Worm (Caenorhabditis elegans) whole organism, young adult: ENCODE data around the gene F56C9.3.

ENCODE experiments used
- D2030.7 ChIP-seq: fragments of 200-800 bp; sonication (Bioruptor generic); IDR thresholded peaks from 2 replicates; pipeline ENCODE4 v1.3.6; 2022; ENCODE audit warnings: missing genetic modification reagents, missing genetic modification characterization, missing compliant biosample characterization
- F23B12.7 ChIP-seq: sonication (generic microtip); optimal IDR thresholded peaks from 2 replicates; lab custom pipeline; 2017; ENCODE audit warnings: missing genetic modification characterization, mild to moderate bottlenecking, missing compliant biosample characterization, antibody characterized with exemption, moderate library complexity; ENCODE audit not compliant: insufficient read depth
- F37B4.10 ChIP-seq: fragments of 200-800 bp; sonication (Bioruptor generic); IDR thresholded peaks from 2 replicates; pipeline ENCODE4 v1.3.6; 2022; ENCODE audit warnings: missing genetic modification characterization, missing compliant biosample characterization
- F55B11.4 ChIP-seq: sonication (generic microtip); optimal IDR thresholded peaks from 2 replicates; lab custom pipeline; 2016; ENCODE audit warnings: missing compliant biosample characterization, missing genetic modification characterization, borderline replicate concordance; ENCODE audit not compliant: insufficient read depth
- F57A8.1 ChIP-seq: fragments of 200-800 bp; sonication (Bioruptor generic); optimal IDR thresholded peaks from 2 replicates; lab custom pipeline; 2018; ENCODE audit warnings: mild to moderate bottlenecking, missing genetic modification characterization, moderate library complexity, missing compliant biosample characterization
- Y67H2A.10 ChIP-seq: fragments of 200-800 bp; sonication (Bioruptor generic); conservative IDR thresholded peaks from 2 replicates; pipeline ENCODE4 v1.3.6; 2022; ENCODE audit warnings: missing genetic modification reagents, missing genetic modification characterization, missing compliant biosample characterization
- Y95B8A.8 ChIP-seq: fragments of 200-800 bp; sonication (Bioruptor generic); IDR thresholded peaks from 2 replicates; pipeline ENCODE4 v1.3.6; 2022; ENCODE audit warnings: missing genetic modification reagents, missing genetic modification characterization, missing compliant biosample characterization
- ama-1 ChIP-seq, 3 experiments: fragments of 150-350 bp in 1 of 3; sonication (generic microtip) in 2 of 3; optimal IDR thresholded peaks; 2 replicates each; lab custom pipeline; 2014 to 2018; ENCODE audit warnings: missing biosample characterization in 2 of 3, missing genetic modification characterization in 2 of 3, missing genetic modification reagents in 2 of 3
- aptf-2 ChIP-seq: fragments of 200-800 bp; sonication (Bioruptor generic); conservative IDR thresholded peaks from 2 replicates; pipeline ENCODE4 v1.3.6; 2022; ENCODE audit warnings: missing genetic modification reagents, missing genetic modification characterization, missing compliant biosample characterization
- attf-3 ChIP-seq: fragments of 200-800 bp; sonication (Bioruptor generic); conservative IDR thresholded peaks from 2 replicates; pipeline ENCODE4 v1.3.6; 2022; ENCODE audit warnings: missing genetic modification reagents, missing genetic modification characterization, missing compliant biosample characterization
- cebp-1 ChIP-seq, 2 experiments: fragments of 200-800 bp in 1 of 2; sonication (Bioruptor generic) in 1 of 2; sonication (generic microtip) in 1 of 2; IDR thresholded peaks in 1 of 2; optimal IDR thresholded peaks in 1 of 2; 2 replicates each; pipeline versions ENCODE4 v1.3.6 to Lab custom; 2017 to 2022; ENCODE audit warnings: missing compliant biosample characterization in 2 of 2, missing genetic modification characterization in 2 of 2, mild to moderate bottlenecking in 1 of 2, missing genetic modification reagents in 1 of 2, moderate library complexity in 1 of 2
- cebp-2 ChIP-seq: fragments of 200-800 bp; sonication (Bioruptor generic); IDR thresholded peaks from 2 replicates; pipeline ENCODE4 v1.3.6; 2022; ENCODE audit warnings: missing genetic modification characterization, missing compliant biosample characterization
- ceh-91 ChIP-seq: fragments of 200-800 bp; sonication (Bioruptor generic); IDR thresholded peaks from 2 replicates; pipeline ENCODE4 v1.3.6; 2022; ENCODE audit warnings: missing genetic modification reagents, missing genetic modification characterization, missing compliant biosample characterization
- chd-7 ChIP-seq: sonication (generic microtip); optimal IDR thresholded peaks from 2 replicates; lab custom pipeline; 2016; ENCODE audit warnings: mild to moderate bottlenecking, missing genetic modification characterization, moderate library complexity, missing compliant biosample characterization
- dox-1 ChIP-seq: fragments of 200-800 bp; sonication (Bioruptor generic); IDR thresholded peaks from 2 replicates; pipeline ENCODE4 v1.3.6; 2022; ENCODE audit warnings: missing genetic modification reagents, missing genetic modification characterization, missing compliant biosample characterization
- dpff-1 ChIP-seq: sonication (generic microtip); optimal IDR thresholded peaks from 2 replicates; lab custom pipeline; 2017; ENCODE audit warnings: mild to moderate bottlenecking, missing genetic modification characterization, missing compliant biosample characterization
- dpl-1 ChIP-seq: fragments of 150-350 bp; optimal IDR thresholded peaks from 2 replicates; lab custom pipeline; 2014; ENCODE audit warnings: missing biosample characterization, missing genetic modification reagents, missing genetic modification characterization
- egl-18 ChIP-seq: fragments of 200-800 bp; sonication (Bioruptor generic); IDR thresholded peaks from 2 replicates; pipeline ENCODE4 v1.3.6; 2022; ENCODE audit warnings: missing genetic modification reagents, missing genetic modification characterization, missing compliant biosample characterization
- egrh-3 ChIP-seq: fragments of 200-800 bp; sonication (Bioruptor generic); IDR thresholded peaks from 2 replicates; pipeline ENCODE4 v1.3.6; 2022; ENCODE audit warnings: missing genetic modification reagents, missing genetic modification characterization, missing compliant biosample characterization
- ets-4 ChIP-seq: fragments of 200-800 bp; sonication (Bioruptor generic); optimal IDR thresholded peaks from 2 replicates; lab custom pipeline; 2018; ENCODE audit warnings: mild to moderate bottlenecking, missing genetic modification characterization, missing compliant biosample characterization
- fkh-3 ChIP-seq: sonication (generic microtip); optimal IDR thresholded peaks from 2 replicates; lab custom pipeline; 2016; ENCODE audit warnings: mild to moderate bottlenecking, missing genetic modification characterization, missing compliant biosample characterization
- hmg-1.2 ChIP-seq: fragments of 200-800 bp; sonication (Bioruptor generic); IDR thresholded peaks from 2 replicates; pipeline ENCODE4 v1.3.6; 2022; ENCODE audit warnings: missing genetic modification reagents, missing genetic modification characterization, missing compliant biosample characterization
- lag-1 ChIP-seq: fragments of 200-800 bp; sonication (Bioruptor generic); IDR thresholded peaks from 2 replicates; pipeline ENCODE4 v1.3.6; 2022; ENCODE audit warnings: missing genetic modification reagents, missing genetic modification characterization, missing compliant biosample characterization
- lin-26 ChIP-seq: fragments of 200-800 bp; sonication (Bioruptor generic); IDR thresholded peaks from 2 replicates; pipeline ENCODE4 v1.3.6; 2022; ENCODE audit warnings: missing genetic modification reagents, missing genetic modification characterization, missing compliant biosample characterization
- lin-40 ChIP-seq: sonication (generic microtip); optimal IDR thresholded peaks from 2 replicates; lab custom pipeline; 2016; ENCODE audit warnings: missing genetic modification characterization, mild to moderate bottlenecking, missing compliant biosample characterization, missing genotype, missing genetic modification reagents
- lin-54 ChIP-seq: fragments of 200-800 bp; sonication (Bioruptor generic); optimal IDR thresholded peaks from 2 replicates; lab custom pipeline; 2018; ENCODE audit warnings: mild to moderate bottlenecking, missing genetic modification characterization, missing compliant biosample characterization
- lir-1 ChIP-seq: fragments of 200-800 bp; sonication (Bioruptor generic); conservative IDR thresholded peaks from 2 replicates; pipeline ENCODE4 v1.3.6; 2022; ENCODE audit warnings: missing genetic modification reagents, missing genetic modification characterization, missing compliant biosample characterization
- lsy-27 ChIP-seq: sonication (generic microtip); optimal IDR thresholded peaks from 2 replicates; lab custom pipeline; 2017; ENCODE audit warnings: missing genetic modification characterization, mild to moderate bottlenecking, missing compliant biosample characterization, antibody characterized with exemption, missing genotype, borderline replicate concordance; ENCODE audit not compliant: insufficient read depth
- madf-3 ChIP-seq: fragments of 200-800 bp; sonication (Bioruptor generic); IDR thresholded peaks from 2 replicates; pipeline ENCODE4 v1.3.6; 2022; ENCODE audit warnings: missing genetic modification reagents, missing genetic modification characterization, missing compliant biosample characterization
- madf-6 ChIP-seq: fragments of 200-800 bp; sonication (Bioruptor generic); IDR thresholded peaks from 2 replicates; pipeline ENCODE4 v1.3.6; 2022; ENCODE audit warnings: missing genetic modification reagents, missing genetic modification characterization, missing compliant biosample characterization
- madf-8 ChIP-seq: fragments of 200-800 bp; sonication (Bioruptor generic); conservative IDR thresholded peaks from 2 replicates; pipeline ENCODE4 v1.3.6; 2022; ENCODE audit warnings: missing genetic modification reagents, missing genetic modification characterization, missing compliant biosample characterization
- mcd-1 ChIP-seq: fragments of 200-800 bp; sonication (Bioruptor generic); IDR thresholded peaks from 2 replicates; pipeline ENCODE4 v1.3.6; 2022; ENCODE audit warnings: missing genetic modification reagents, missing genetic modification characterization, missing compliant biosample characterization
- nhr-179 ChIP-seq: sonication (generic microtip); optimal IDR thresholded peaks from 2 replicates; lab custom pipeline; 2016; ENCODE audit warnings: mild to moderate bottlenecking, missing genetic modification characterization, missing compliant biosample characterization
- nhr-90 ChIP-seq: sonication (generic microtip); optimal IDR thresholded peaks from 2 replicates; lab custom pipeline; 2016; ENCODE audit warnings: missing genotype, mild to moderate bottlenecking, missing genetic modification characterization, missing compliant biosample characterization
- pbrm-1 ChIP-seq: fragments of 200-800 bp; sonication (Bioruptor generic); IDR thresholded peaks from 2 replicates; pipeline ENCODE4 v1.3.6; 2022; ENCODE audit warnings: missing genetic modification reagents, missing genetic modification characterization, missing compliant biosample characterization
- repo-1 ChIP-seq: sonication (generic microtip); optimal IDR thresholded peaks from 2 replicates; lab custom pipeline; 2017; ENCODE audit warnings: mild to moderate bottlenecking, missing genetic modification characterization, missing compliant biosample characterization
- sdz-38 ChIP-seq: sonication (generic microtip); optimal IDR thresholded peaks from 2 replicates; lab custom pipeline; 2016; ENCODE audit warnings: missing genotype, missing genetic modification characterization, missing compliant biosample characterization
- snpc-3.4 ChIP-seq: sonication (generic microtip); optimal IDR thresholded peaks from 2 replicates; lab custom pipeline; 2017; ENCODE audit warnings: missing genetic modification characterization, mild to moderate bottlenecking, missing compliant biosample characterization, antibody characterized with exemption, moderate library complexity, missing genotype, missing genetic modification reagents
- tbp1 ChIP-seq: fragments of 200-800 bp; sonication (Bioruptor generic); optimal IDR thresholded peaks from 2 replicates; lab custom pipeline; 2018; ENCODE audit warnings: mild to moderate bottlenecking, missing genetic modification characterization, missing compliant biosample characterization
- tbx-9 ChIP-seq: sonication (generic microtip); optimal IDR thresholded peaks from 2 replicates; lab custom pipeline; 2016; ENCODE audit warnings: borderline replicate concordance, missing genetic modification characterization, inconsistent platforms, missing compliant biosample characterization
- unc-130 ChIP-seq: sonication (generic microtip); optimal IDR thresholded peaks from 2 replicates; lab custom pipeline; 2016; ENCODE audit warnings: missing genetic modification reagents, missing genetic modification characterization, missing compliant biosample characterization
- xnd-1 ChIP-seq: sonication (generic microtip); optimal IDR thresholded peaks from 2 replicates; lab custom pipeline; 2016; ENCODE audit warnings: missing genotype, missing genetic modification reagents, missing genetic modification characterization, missing compliant biosample characterization
- ztf-18 ChIP-seq: sonication (generic microtip); optimal IDR thresholded peaks from 2 replicates; lab custom pipeline; 2016; ENCODE audit warnings: missing genotype, mild to moderate bottlenecking, missing genetic modification characterization, missing compliant biosample characterization

The F56C9.3 gene

ce11 chrIII:7336214-7336613 is 25.1 kb downstream of the F56C9.3 start, which contains the start of gene gsp-2 (continued):
- TF ChIP-seq hmg-1.2 (GFP tag; lab: Robert Waterston, UW) (peak; percentile 47; the same call in 1 of the 2 replicates), tbp1 (GFP tag; lab: Kevin White, UChicago) (peak; percentile 54), lag-1 (GFP tag; lab: Robert Waterston, UW) (no peak), aptf-2 (GFP tag; lab: Robert Waterston, UW) (no peak), lin-54 (GFP tag; lab: Kevin White, UChicago) (peak; percentile 61), ets-4 (GFP tag; lab: Kevin White, UChicago) (no peak), cebp-2 (0 out of 2 replicates have a peak, but pooled peaks have one; percentile 14), F55B11.4 (tag; lab: Kevin White, UChicago) (no peak), egl-18 (GFP tag; lab: Robert Waterston, UW) (no peak), dpff-1 (tag; lab: Kevin White, UChicago) (no peak), attf-3 (peak; percentile 40; the same call in 1 of the 2 replicates), nhr-179 (tag; lab: Kevin White, UChicago) (no peak), dox-1 (GFP tag; lab: Robert Waterston, UW) (peak; percentile 87), tbx-9 (tag; lab: Kevin White, UChicago) (no peak), ztf-18 (peak; percentile 47), egrh-3 (GFP tag; lab: Robert Waterston, UW) (peak; percentile 60; the same call in 1 of the 2 replicates), mcd-1 (peak; percentile 84), F37B4.10 (GFP tag; lab: Robert Waterston, UW) (no peak), snpc-3.4 (tag; lab: Kevin White, UChicago) (peak; percentile 43), cebp-1 (GFP tag; IDR thresholded peaks at IDR 0.05; lab: Robert Waterston, UW) (no peak), cebp-1 (tag; optimal IDR thresholded peaks at IDR 0.05; lab: Kevin White, UChicago) (peak; percentile 69), lsy-27 (tag; lab: Kevin White, UChicago) (peak; percentile 26), lir-1 (peak; percentile 62; the same call in 1 of the 2 replicates), ceh-91 (GFP tag; lab: Robert Waterston, UW) (peak; percentile 36; the same call in 1 of the 2 replicates), F57A8.1 (GFP tag; lab: Kevin White, UChicago) (no peak), madf-6 (GFP tag; lab: Robert Waterston, UW) (peak; percentile 71; the same call in 1 of the 2 replicates), lin-40 (tag; lab: Kevin White, UChicago) (peak; percentile 6), nhr-90 (tag; lab: Kevin White, UChicago) (peak; percentile 25), lin-26 (GFP tag; lab: Robert Waterston, UW) (0 out of 2 replicates have a peak, but pooled peaks have one; percentile 34), F23B12.7 (tag; lab: Kevin White, UChicago) (peak; percentile 71), Y95B8A.8 (0 out of 2 replicates have a peak, but pooled peaks have one; percentile 39), dpl-1 (GFP tag; lab: Kevin White, UChicago) (peak; percentile 13), unc-130 (GFP tag; lab: Kevin White, UChicago) (no peak), Y67H2A.10 (GFP tag; lab: Robert Waterston, UW) (peak; percentile 34; the same call in 1 of the 2 replicates), sdz-38 (no peak), repo-1 (tag; lab: Kevin White, UChicago) (no peak), madf-8 (GFP tag; lab: Robert Waterston, UW) (0 out of 2 replicates have a peak, but pooled peaks have one; percentile 22)
- TF ChIP-seq, all 124 proteins: peak for 41

ce11 chrIII:7338009-7338408 is 26.9 kb downstream of the F56C9.3 start:
- TF ChIP-seq xnd-1 (tag; lab: Kevin White, UChicago): no peak
- TF ChIP-seq lsy-27 (tag; lab: Kevin White, UChicago): no peak
- TF ChIP-seq hmg-1.2 (GFP tag; lab: Robert Waterston, UW): no peak
- no peak for TF ChIP-seq chd-7 (tag; lab: Kevin White, UChicago)
- TF ChIP-seq fkh-3: no peak
- 0 out of 2 replicates have a peak, but pooled peaks have one; percentile 4 for TF ChIP-seq pbrm-1 (GFP tag; lab: Robert Waterston, UW)
- TF ChIP-seq madf-3 (GFP tag; lab: Robert Waterston, UW): 0 out of 2 replicates have a peak, but pooled peaks have one; percentile 22
- TF ChIP-seq D2030.7 (GFP tag; lab: Robert Waterston, UW): no peak
- TF ChIP-seq ama-1 (optimal IDR thresholded peaks at IDR 0.05; lab: Kevin White, UChicago): no peak
- TF ChIP-seq ama-1 (GFP tag; optimal IDR thresholded peaks at IDR 0.05; lab: Kevin White, UChicago): no peak
